3 fruit fly cellular contexts compared by ENCODE assay signal in the genomic region with DNA sequence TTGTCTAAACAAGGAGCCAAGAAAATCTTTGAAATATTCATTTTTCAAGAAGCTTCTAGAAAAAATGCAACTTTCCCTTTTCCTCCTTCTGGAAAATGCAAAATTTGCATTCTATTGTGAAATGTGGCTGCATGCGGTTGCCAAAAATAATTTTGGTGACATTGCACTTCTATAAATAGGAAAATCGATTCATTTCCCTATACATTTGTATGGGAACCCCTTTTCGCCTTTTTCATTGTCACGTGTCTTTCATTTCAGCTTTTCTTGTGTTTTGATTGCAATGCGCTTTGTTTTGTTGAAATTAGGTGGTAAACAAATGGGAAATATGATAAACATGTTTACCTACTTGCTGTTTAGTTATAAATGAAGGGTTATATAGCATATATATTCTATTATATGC.
TF ChIP-seq lines count a peak whose summit lies in the region.

No protein-coding gene starts in this region.

- TF ChIP-seq CTCF in whole organism, embryonic (GFP tag; optimal IDR thresholded peaks at IDR 0.05; lab: Kevin White, UChicago) = no peak

TF ChIP-seq in whole organism, adult, 20 proteins besides CTCF, POLR2A, EP300 and RAD21:
- TF ChIP-seq Mnt (GFP tag; optimal IDR thresholded peaks at IDR 0.05; lab: Kevin White, UChicago) (peak; percentile 32), ovo (GFP tag; optimal IDR thresholded peaks at IDR 0.05; lab: Kevin White, UChicago) (no peak), tj (GFP tag; optimal IDR thresholded peaks at IDR 0.05; lab: Kevin White, UChicago) (peak; percentile 75)

TF ChIP-seq in whole organism, embryonic, 481 proteins besides CTCF, POLR2A, EP300 and RAD21:
- TF ChIP-seq pzg (GFP tag; optimal IDR thresholded peaks at IDR 0.05; lab: Kevin White, UChicago) (no peak), sens (GFP tag; lab: Kevin White, UChicago) (peak; percentile 48)
TF ChIP-seq in whole organism, embryonic: peak in this region for 1.

TF ChIP-seq in whole organism, wandering third instar larva, 38 proteins besides CTCF, POLR2A, EP300 and RAD21:
- TF ChIP-seq br (GFP tag; optimal IDR thresholded peaks at IDR 0.05; lab: Kevin White, UChicago) (no peak), OdsH (GFP tag; optimal IDR thresholded peaks at IDR 0.05; lab: Kevin White, UChicago) (no peak), Rel (GFP tag; optimal IDR thresholded peaks at IDR 0.05; lab: Kevin White, UChicago) (no peak), Rel (tag; optimal IDR thresholded peaks at IDR 0.05; lab: Kevin White, UChicago) (peak; percentile 84)
TF ChIP-seq in whole organism, wandering third instar larva: peak in this region for 1.
